Fruit fly (Drosophila melanogaster) whole organism, embryonic: ENCODE data around the gene CG31161.

Source experiments
- Ada2b ChIP-seq: fragments of 200-800 bp; sonication (Bioruptor generic); IDR thresholded peaks from 2 replicates; pipeline ENCODE4 v1.3.6; 2022; ENCODE audit warnings: missing biosample characterization, missing genetic modification characterization
- Bdp1 ChIP-seq: fragments of 200-800 bp; sonication (Bioruptor generic); optimal IDR thresholded peaks from 3 replicates; lab custom pipeline; 2016; ENCODE audit warnings: missing biosample characterization, missing genetic modification characterization
- CG10565 ChIP-seq: fragments of 200-800 bp; sonication (Bioruptor generic); optimal IDR thresholded peaks from 3 replicates; lab custom pipeline; 2016; ENCODE audit warnings: missing biosample characterization, mild to moderate bottlenecking, missing genetic modification characterization
- CG11398 ChIP-seq: fragments of 200-800 bp; sonication (Bioruptor generic); optimal IDR thresholded peaks from 2 replicates; lab custom pipeline; 2016; ENCODE audit warnings: missing biosample characterization, missing genetic modification characterization
- CG13123 ChIP-seq: fragments of 200-800 bp; sonication (Bioruptor generic); optimal IDR thresholded peaks from 2 replicates; lab custom pipeline; 2016; ENCODE audit warnings: missing biosample characterization, missing genetic modification characterization
- CG14050 ChIP-seq: fragments of 200-800 bp; sonication (Bioruptor generic); IDR thresholded peaks from 3 replicates; pipeline ENCODE4 v1.3.6; 2022; ENCODE audit warnings: missing biosample characterization, missing genetic modification characterization
- CG16815 ChIP-seq: fragments of 200-800 bp; sonication (Bioruptor generic); optimal IDR thresholded peaks from 3 replicates; lab custom pipeline; 2017; ENCODE audit warnings: missing biosample characterization, mild to moderate bottlenecking, missing genetic modification characterization
- CG43689 ChIP-seq: fragments of 200-800 bp; sonication (Bioruptor generic); IDR thresholded peaks from 2 replicates; pipeline ENCODE4 v1.3.6; 2022; ENCODE audit warnings: missing biosample characterization, missing genetic modification characterization
- CG4730 ChIP-seq: fragments of 200-800 bp; sonication (Bioruptor generic); IDR thresholded peaks from 2 replicates; pipeline ENCODE4 v1.3.6; 2022; ENCODE audit warnings: missing biosample characterization, missing genetic modification characterization
- CG5180 ChIP-seq: fragments of 200-800 bp; sonication (Bioruptor generic); optimal IDR thresholded peaks from 3 replicates; lab custom pipeline; 2017; ENCODE audit warnings: missing biosample characterization, missing genetic modification characterization, mild to moderate bottlenecking, moderate library complexity, missing genetic modification reagents
- CG5245 ChIP-seq: fragments of 200-800 bp; sonication (Bioruptor generic); optimal IDR thresholded peaks from 3 replicates; lab custom pipeline; 2016; ENCODE audit warnings: missing biosample characterization, missing genetic modification characterization
- CG5953 ChIP-seq: fragments of 200-800 bp; sonication (Bioruptor generic); IDR thresholded peaks from 2 replicates; pipeline ENCODE4 v1.3.6; 2022; ENCODE audit warnings: missing biosample characterization, missing genetic modification characterization
- CG7928 ChIP-seq: fragments of 200-800 bp; sonication (Bioruptor generic); optimal IDR thresholded peaks from 2 replicates; lab custom pipeline; 2017; ENCODE audit warnings: missing biosample characterization, mild to moderate bottlenecking, missing genetic modification characterization
- CG7963 ChIP-seq: fragments of 200-800 bp; sonication (Bioruptor generic); IDR thresholded peaks from 3 replicates; pipeline ENCODE4 v1.3.6; 2022; ENCODE audit warnings: missing biosample characterization, missing genetic modification characterization; ENCODE audit not compliant: partially characterized antibody
- CG8944 ChIP-seq: fragments of 200-800 bp; sonication (Bioruptor generic); optimal IDR thresholded peaks from 3 replicates; lab custom pipeline; 2016; ENCODE audit warnings: missing biosample characterization, missing genetic modification characterization
- Doc3 ChIP-seq: fragments of 200-800 bp; sonication (Bioruptor generic); IDR thresholded peaks from 3 replicates; pipeline ENCODE4 v1.3.6; 2022; ENCODE audit warnings: missing biosample characterization, missing genetic modification characterization; ENCODE audit not compliant: partially characterized antibody
- Ets65A ChIP-seq: fragments of 200-800 bp; sonication (Bioruptor generic); peaks from one replicate; lab custom pipeline; 2016; ENCODE audit warnings: missing biosample characterization, missing genetic modification characterization
- GATAe ChIP-seq: fragments of 200-800 bp; sonication (Bioruptor generic); conservative IDR thresholded peaks from 2 replicates; pipeline ENCODE4 v1.3.6; 2022; ENCODE audit warnings: missing biosample characterization, missing genetic modification characterization
- Hey ChIP-seq: fragments of 200-800 bp; sonication (Bioruptor generic); optimal IDR thresholded peaks from 3 replicates; lab custom pipeline; 2018; ENCODE audit warnings: missing biosample characterization, mild to moderate bottlenecking, missing genetic modification characterization
- Hr3 ChIP-seq: fragments of 200-800 bp; sonication (Bioruptor generic); optimal IDR thresholded peaks from 3 replicates; lab custom pipeline; 2016; ENCODE audit warnings: missing biosample characterization, missing genetic modification characterization
- Myb ChIP-seq: fragments of 200-800 bp; sonication (Bioruptor generic); optimal IDR thresholded peaks from 2 replicates; lab custom pipeline; 2016; ENCODE audit warnings: missing biosample characterization, missing genetic modification characterization
- NC2β ChIP-seq: fragments of 200-800 bp; sonication (Bioruptor generic); optimal IDR thresholded peaks from 2 replicates; lab custom pipeline; 2016; ENCODE audit warnings: missing biosample characterization, missing genetic modification characterization
- NK7.1 ChIP-seq: fragments of 200-800 bp; sonication (Bioruptor generic); optimal IDR thresholded peaks from 3 replicates; lab custom pipeline; 2016; ENCODE audit warnings: missing biosample characterization, missing genetic modification characterization
- Oli ChIP-seq: fragments of 200-800 bp; sonication (Bioruptor generic); optimal IDR thresholded peaks from 2 replicates; lab custom pipeline; 2018; ENCODE audit warnings: missing biosample characterization, mild to moderate bottlenecking, missing genetic modification characterization, moderate library complexity
- PHDP ChIP-seq: fragments of 200-800 bp; sonication (Bioruptor generic); optimal IDR thresholded peaks from 3 replicates; lab custom pipeline; 2018; ENCODE audit warnings: missing biosample characterization, mild to moderate bottlenecking, missing genetic modification characterization, moderate library complexity
- Pdp1 ChIP-seq, 2 experiments: fragments of 200-800 bp; sonication (Bioruptor generic); optimal IDR thresholded peaks; 3 replicates each; lab custom pipeline; 2016; ENCODE audit warnings: missing biosample characterization in 2 of 2, missing genetic modification characterization in 2 of 2, mild to moderate bottlenecking in 1 of 2, moderate library complexity in 1 of 2
- Ssrp ChIP-seq: fragments of 200-800 bp; sonication (Bioruptor generic); optimal IDR thresholded peaks from 2 replicates; lab custom pipeline; 2018; ENCODE audit warnings: missing biosample characterization, mild to moderate bottlenecking, missing genetic modification characterization, moderate library complexity
- Vsx1 ChIP-seq: fragments of 200-800 bp; sonication (Bioruptor generic); optimal IDR thresholded peaks from 2 replicates; lab custom pipeline; 2017; ENCODE audit warnings: missing biosample characterization, mild to moderate bottlenecking, missing genetic modification characterization, missing genetic modification reagents
- aop ChIP-seq: fragments of 200-800 bp; sonication (Bioruptor generic); IDR thresholded peaks from 2 replicates; pipeline ENCODE4 v1.3.6; 2022; ENCODE audit warnings: missing biosample characterization, missing genetic modification characterization
- ash1 ChIP-seq: fragments of 200-800 bp; sonication (Bioruptor generic); optimal IDR thresholded peaks from 2 replicates; lab custom pipeline; 2018; ENCODE audit warnings: missing biosample characterization, mild to moderate bottlenecking, missing genetic modification characterization
- az2 ChIP-seq: fragments of 200-800 bp; sonication (Bioruptor generic); optimal IDR thresholded peaks from 3 replicates; lab custom pipeline; 2016; ENCODE audit warnings: missing biosample characterization, missing genetic modification characterization
- bowl ChIP-seq: fragments of 200-800 bp; sonication (Bioruptor generic); IDR thresholded peaks from 2 replicates; pipeline ENCODE4 v1.3.6; 2022; ENCODE audit warnings: missing biosample characterization, missing genetic modification characterization
- bsh ChIP-seq, 2 experiments: fragments of 200-800 bp; sonication (Bioruptor generic); optimal IDR thresholded peaks; 2 replicates each; lab custom pipeline; 2017 to 2018; ENCODE audit warnings: mild to moderate bottlenecking in 2 of 2, missing biosample characterization in 2 of 2, missing genetic modification characterization in 2 of 2, moderate library complexity in 1 of 2
- ci ChIP-seq: fragments of 200-800 bp; sonication (Bioruptor generic); IDR thresholded peaks from 3 replicates; pipeline ENCODE4 v1.3.6; 2022; ENCODE audit warnings: missing biosample characterization, missing genetic modification characterization
- crol ChIP-seq: fragments of 200-800 bp; sonication (Bioruptor generic); IDR thresholded peaks from 2 replicates; pipeline ENCODE4 v1.3.6; 2022; ENCODE audit warnings: missing biosample characterization, missing genetic modification characterization
- fd102C ChIP-seq: fragments of 200-800 bp; sonication (Bioruptor generic); optimal IDR thresholded peaks from 2 replicates; lab custom pipeline; 2018; ENCODE audit warnings: missing biosample characterization, mild to moderate bottlenecking, missing genetic modification characterization, moderate library complexity
- fd3F ChIP-seq: fragments of 200-800 bp; sonication (Bioruptor generic); optimal IDR thresholded peaks from 2 replicates; lab custom pipeline; 2018; ENCODE audit warnings: missing biosample characterization, mild to moderate bottlenecking, missing genetic modification characterization, moderate library complexity
- fu2 ChIP-seq: fragments of 200-800 bp; sonication (Bioruptor generic); optimal IDR thresholded peaks from 2 replicates; lab custom pipeline; 2016; ENCODE audit warnings: missing biosample characterization, missing genetic modification characterization
- gcm2 ChIP-seq: fragments of 200-800 bp; sonication (Bioruptor generic); optimal IDR thresholded peaks from 2 replicates; lab custom pipeline; 2016; ENCODE audit warnings: missing biosample characterization, missing genetic modification characterization
- grau ChIP-seq: fragments of 200-800 bp; optimal IDR thresholded peaks from 3 replicates; lab custom pipeline; 2019; ENCODE audit warnings: missing biosample characterization, mild to moderate bottlenecking, missing genetic modification characterization, moderate library complexity
- lmd ChIP-seq: fragments of 200-800 bp; sonication (Bioruptor generic); IDR thresholded peaks from 2 replicates; pipeline ENCODE4 v1.3.6; 2022; ENCODE audit warnings: missing biosample characterization, missing genetic modification characterization
- nmo ChIP-seq: fragments of 200-800 bp; sonication (Bioruptor generic); optimal IDR thresholded peaks from 2 replicates; lab custom pipeline; 2018; ENCODE audit warnings: missing biosample characterization, mild to moderate bottlenecking, missing genetic modification characterization, moderate library complexity
- nom ChIP-seq: fragments of 200-800 bp; sonication (Bioruptor generic); optimal IDR thresholded peaks from 2 replicates; lab custom pipeline; 2017; ENCODE audit warnings: missing biosample characterization, missing genetic modification characterization, mild to moderate bottlenecking, moderate library complexity, missing genetic modification reagents
- pan ChIP-seq, 4 experiments: fragments of >200 bp in 3 of 4; fragments of 200-800 bp in 1 of 4; sonication (Bioruptor generic) in 1 of 4; optimal IDR thresholded peaks in 3 of 4; IDR thresholded peaks in 1 of 4; 2 replicates each; pipeline versions ENCODE4 v1.3.6 to Lab custom; 2017 to 2022; ENCODE audit warnings: missing biosample characterization in 2 of 4, missing genetic modification characterization in 2 of 4, mixed read lengths in 1 of 4
- phol ChIP-seq: fragments of 200-800 bp; sonication (Bioruptor generic); optimal IDR thresholded peaks from 3 replicates; lab custom pipeline; 2018; ENCODE audit warnings: missing biosample characterization, mild to moderate bottlenecking, missing genetic modification characterization, moderate library complexity
- pnt ChIP-seq: fragments of 200-800 bp; sonication (Bioruptor generic); optimal IDR thresholded peaks from 3 replicates; lab custom pipeline; 2016; ENCODE audit warnings: missing biosample characterization, missing genetic modification characterization
- rib ChIP-seq: fragments of 200-800 bp; sonication (Bioruptor generic); IDR thresholded peaks from 2 replicates; pipeline ENCODE4 v1.3.6; 2022; ENCODE audit warnings: missing biosample characterization, missing genetic modification characterization
- seq ChIP-seq: fragments of 200-800 bp; sonication (Bioruptor generic); IDR thresholded peaks from 2 replicates; pipeline ENCODE4 v1.3.6; 2022; ENCODE audit warnings: missing biosample characterization, missing genetic modification characterization
- slbo ChIP-seq: fragments of 200-800 bp; sonication (Bioruptor generic); IDR thresholded peaks from 2 replicates; pipeline ENCODE4 v1.3.6; 2022; ENCODE audit warnings: missing biosample characterization, missing genetic modification characterization
- sqz ChIP-seq: fragments of 200-800 bp; sonication (Bioruptor generic); optimal IDR thresholded peaks from 3 replicates; lab custom pipeline; 2018; ENCODE audit warnings: missing biosample characterization, mild to moderate bottlenecking, missing genetic modification characterization
- sug ChIP-seq: fragments of 200-800 bp; optimal IDR thresholded peaks from 2 replicates; lab custom pipeline; 2019; ENCODE audit warnings: missing biosample characterization, mild to moderate bottlenecking, missing genetic modification characterization, moderate library complexity

The CG31161 gene

dm6 chr3R:22624737-22625136, 8.4 kb downstream of the CG31161 start (continued):
- TF ChIP-seq fd3F (no peak), ci (GFP tag; lab: Robert Waterston, UW) (peak; percentile 91), sqz (GFP tag; lab: Kevin White, UChicago) (peak; percentile 18), gcm2 (no peak), PHDP (tag; lab: Kevin White, UChicago) (peak; percentile 56), NK7.1 (peak; percentile 46), Doc3 (GFP tag; lab: Robert Waterston, UW) (no peak), Vsx1 (no peak), Bdp1 (no peak), CG16815 (GFP tag; lab: Kevin White, UChicago) (no peak), GATAe (GFP tag; lab: Robert Waterston, UW) (no peak), rib (GFP tag; lab: Robert Waterston, UW) (no peak), CG7928 (GFP tag; lab: Kevin White, UChicago) (no peak), crol (GFP tag; lab: Robert Waterston, UW) (no peak), sug (tag; lab: Kevin White, UChicago) (no peak), fd102C (GFP tag; lab: Kevin White, UChicago) (no peak), Hr3 (GFP tag; lab: Kevin White, UChicago) (peak; percentile 56), nmo (GFP tag; lab: Kevin White, UChicago) (peak; percentile 61), bowl (GFP tag; lab: Robert Waterston, UW) (0 out of 2 replicates have a peak, but pooled peaks have one; percentile 29), Ada2b (peak; percentile 72), fu2 (GFP tag; lab: Kevin White, UChicago) (peak; percentile 36), Pdp1 (GFP tag; optimal IDR thresholded peaks at IDR 0.05; lab: Kevin White, UChicago) (peak; percentile 66 to 70), Oli (tag; lab: Kevin White, UChicago) (peak; percentile 63), CG10565 (GFP tag; lab: Kevin White, UChicago) (no peak), Hey (tag; lab: Kevin White, UChicago) (no peak), CG4730 (GFP tag; lab: Robert Waterston, UW) (peak; percentile 47; the same call in 1 of the 2 replicates), phol (tag; lab: Kevin White, UChicago) (peak; percentile 62), pan (optimal IDR thresholded peaks at IDR 0.05; lab: Kevin White, UChicago) (no peak), pan (GFP tag; optimal IDR thresholded peaks at IDR 0.05 in 1 of 2, IDR thresholded peaks at IDR 0.05 in 1 of 2) (peak in 1 of 2 experiments; percentile 78), nom (peak; percentile 57), lmd (GFP tag; lab: Robert Waterston, UW) (peak; percentile 79), CG7963 (GFP tag; lab: Robert Waterston, UW) (no peak), seq (GFP tag; lab: Robert Waterston, UW) (peak; percentile 78), Ets65A (peak; percentile 96), NC2β (GFP tag; lab: Kevin White, UChicago) (peak; percentile 30), CG5245 (peak; percentile 62), bsh (GFP tag; optimal IDR thresholded peaks at IDR 0.05; lab: Kevin White, UChicago) (peak; percentile 47 to 71), Myb (no peak), pnt (GFP tag; lab: Kevin White, UChicago) (peak; percentile 64), CG43689 (GFP tag; lab: Robert Waterston, UW) (no peak), ash1 (GFP tag; lab: Kevin White, UChicago) (no peak), CG8944 (GFP tag; lab: Kevin White, UChicago) (no peak), Ssrp (tag; lab: Kevin White, UChicago) (peak; percentile 52), CG13123 (GFP tag; lab: Kevin White, UChicago) (no peak), CG5180 (GFP tag; lab: Kevin White, UChicago) (no peak), grau (tag; lab: Kevin White, UChicago) (peak; percentile 59), CG14050 (GFP tag; lab: Robert Waterston, UW) (peak; percentile 29; the same call in 1 of the 3 replicates), aop (GFP tag; lab: Robert Waterston, UW) (no peak), az2 (GFP tag; lab: Kevin White, UChicago) (peak; percentile 72), CG5953 (GFP tag; lab: Robert Waterston, UW) (peak; percentile 75), slbo (peak; percentile 77), CG11398 (GFP tag; lab: Kevin White, UChicago) (peak; percentile 17)
